Fruit fly (Drosophila melanogaster): ENCODE data around the gene Rcd-1.

Rcd-1 gene

dm6 chrX:19604997-19605396 lies 33.6 kb upstream of the Rcd-1 start, which contains the start of gene CG14207 (continued):
- TF ChIP-seq Asciz (GFP tag; optimal IDR thresholded peaks at IDR 0.05) (no peak), CG17802 (tag; optimal IDR thresholded peaks at IDR 0.05) (no peak), nmo (GFP tag; optimal IDR thresholded peaks at IDR 0.05) (no peak), schlank (tag; optimal IDR thresholded peaks at IDR 0.05) (peak; percentile 10), CG15514 (GFP tag; optimal IDR thresholded peaks at IDR 0.05) (peak; percentile 44), ttk (GFP tag; IDR thresholded peaks at IDR 0.05) (no peak), Ptx1 (GFP tag; IDR thresholded peaks at IDR 0.05) (no peak), chm (GFP tag; IDR thresholded peaks at IDR 0.05) (peak; percentile 61; the same call in 1 of the 2 replicates), stwl (tag; optimal IDR thresholded peaks at IDR 0.05) (peak; percentile 73), Atf3 (GFP tag; optimal IDR thresholded peaks at IDR 0.05) (no peak), bowl (GFP tag; IDR thresholded peaks at IDR 0.05) (no peak), CG15269 (tag; optimal IDR thresholded peaks at IDR 0.05) (peak; percentile 31), Hr78 (GFP tag; optimal IDR thresholded peaks at IDR 0.05) (no peak), crp (GFP tag; optimal IDR thresholded peaks at IDR 0.05) (no peak), CG11723 (GFP tag; optimal IDR thresholded peaks at IDR 0.05) (no peak), sim (GFP tag; IDR thresholded peaks at IDR 0.05) (no peak), da (GFP tag; optimal IDR thresholded peaks at IDR 0.05) (no peak), fru (optimal IDR thresholded peaks at IDR 0.05) (no peak), gro (GFP tag; optimal IDR thresholded peaks at IDR 0.05) (peak; percentile 51), her (GFP tag; optimal IDR thresholded peaks at IDR 0.05) (peak; percentile 49), sd (tag; optimal IDR thresholded peaks at IDR 0.05) (peak; percentile 4), sr (GFP tag; IDR thresholded peaks at IDR 0.05) (0 out of 3 replicates have a peak, but pooled peaks have one; percentile 12), sug (tag; optimal IDR thresholded peaks at IDR 0.05) (no peak), dimm (GFP tag; IDR thresholded peaks at IDR 0.05) (no peak), Mrtf (GFP tag; IDR thresholded peaks at IDR 0.05) (no peak), Scr (GFP tag; IDR thresholded peaks at IDR 0.05; ENCODE audit: partially characterized antibody) (peak; percentile 67), CG6813 (GFP tag; optimal IDR thresholded peaks at IDR 0.05) (no peak), ash1 (GFP tag; optimal IDR thresholded peaks at IDR 0.05) (no peak), NC2α (GFP tag; optimal IDR thresholded peaks at IDR 0.05) (no peak), CG30431 (GFP tag; optimal IDR thresholded peaks at IDR 0.05) (no peak), CG6654 (GFP tag; optimal IDR thresholded peaks at IDR 0.05) (no peak), E2f1 (GFP tag; IDR thresholded peaks at IDR 0.05) (no peak), Ssrp (tag; optimal IDR thresholded peaks at IDR 0.05) (no peak), pros (GFP tag; optimal IDR thresholded peaks at IDR 0.05) (peak; percentile 28), emc (GFP tag; optimal IDR thresholded peaks at IDR 0.05) (no peak), CG13775 (GFP tag; optimal IDR thresholded peaks at IDR 0.05) (no peak), MBD-R2 (GFP tag; IDR thresholded peaks at IDR 0.05) (peak; percentile 21; the same call in 1 of the 2 replicates), luna (GFP tag; optimal IDR thresholded peaks at IDR 0.05) (no peak), CG3847 (GFP tag; IDR thresholded peaks at IDR 0.05) (0 out of 2 replicates have a peak, but pooled peaks have one; percentile 15), Ada2b (GFP tag; IDR thresholded peaks at IDR 0.05) (no peak), mirr (GFP tag; optimal IDR thresholded peaks at IDR 0.05) (peak; percentile 8), PHDP (tag; optimal IDR thresholded peaks at IDR 0.05) (peak; percentile 1), CG3838 (GFP tag; optimal IDR thresholded peaks at IDR 0.05) (no peak), Xbp1 (GFP tag; optimal IDR thresholded peaks at IDR 0.05) (no peak), CG4404 (GFP tag; IDR thresholded peaks at IDR 0.05) (no peak), NC2β (GFP tag; optimal IDR thresholded peaks at IDR 0.05) (peak; percentile 42), bigmax (GFP tag; optimal IDR thresholded peaks at IDR 0.05) (no peak), CG17359 (tag; optimal IDR thresholded peaks at IDR 0.05) (peak; percentile 3), MTF-1 (GFP tag; optimal IDR thresholded peaks at IDR 0.05; ENCODE audit: borderline replicate concordance) (peak; percentile 9), pum (GFP tag; optimal IDR thresholded peaks at IDR 0.05) (no peak), CG3281 (GFP tag; optimal IDR thresholded peaks at IDR 0.05) (no peak)

All from whole organism, embryonic.